Worm (Caenorhabditis elegans) whole organism, L1 larva: ENCODE data around the gene B0361.11.

Source experiments
- C04F5.9 ChIP-seq: sonication (generic microtip); optimal IDR thresholded peaks from 2 replicates; lab custom pipeline; 2016; ENCODE audit warnings: missing genetic modification characterization, missing compliant biosample characterization
- C16A3.4 ChIP-seq: fragments of 150-350 bp; optimal IDR thresholded peaks from 2 replicates; lab custom pipeline; 2014; ENCODE audit warnings: missing biosample characterization, missing genetic modification characterization
- Y116A8C.19 ChIP-seq: sonication (generic microtip); optimal IDR thresholded peaks from 2 replicates; lab custom pipeline; 2016; ENCODE audit warnings: missing compliant biosample characterization, missing genetic modification characterization, borderline replicate concordance
- alr-1 ChIP-seq: fragments of 200-800 bp; sonication (Bioruptor generic); optimal IDR thresholded peaks from 2 replicates; lab custom pipeline; 2018; ENCODE audit warnings: borderline replicate concordance, mild to moderate bottlenecking, missing genetic modification characterization, missing compliant biosample characterization
- aly-2 ChIP-seq: fragments of 150-350 bp; optimal IDR thresholded peaks from 2 replicates; lab custom pipeline; 2014; ENCODE audit warnings: missing biosample characterization, missing genetic modification characterization
- ama-1 ChIP-seq: fragments of 150-350 bp; optimal IDR thresholded peaks from 2 replicates; lab custom pipeline; 2014
- ceh-8 ChIP-seq: fragments of 200-800 bp; sonication (Bioruptor generic); optimal IDR thresholded peaks from 2 replicates; lab custom pipeline; 2018; ENCODE audit warnings: mild to moderate bottlenecking, missing genetic modification characterization, moderate library complexity, missing compliant biosample characterization
- ceh-90 ChIP-seq: sonication (generic microtip); optimal IDR thresholded peaks from 2 replicates; lab custom pipeline; 2016; ENCODE audit warnings: missing genetic modification characterization, missing compliant biosample characterization
- ces-1 ChIP-seq: fragments of 150-350 bp; optimal IDR thresholded peaks from 2 replicates; lab custom pipeline; 2014; ENCODE audit warnings: missing biosample characterization, missing genetic modification reagents, missing genetic modification characterization
- dpl-1 ChIP-seq, 3 experiments: fragments of 150-350 bp in 2 of 3; sonication (generic microtip) in 1 of 3; optimal IDR thresholded peaks; 2 replicates each; lab custom pipeline; 2014 to 2017; ENCODE audit warnings: missing biosample characterization in 3 of 3, missing genetic modification characterization in 3 of 3, missing genetic modification reagents in 3 of 3
- dsc-1 ChIP-seq: sonication (generic microtip); optimal IDR thresholded peaks from 2 replicates; lab custom pipeline; 2016; ENCODE audit warnings: mild to moderate bottlenecking, missing genetic modification characterization, missing compliant biosample characterization
- efl-1 ChIP-seq, 4 experiments: fragments of 150-350 bp; optimal IDR thresholded peaks in 3 of 4; peaks in 1 of 4; 1 replicate in 1 of 4; 2 replicates in 3 of 4; lab custom pipeline; 2014; ENCODE audit warnings: missing biosample characterization in 2 of 4, missing genetic modification characterization in 2 of 4, missing genetic modification reagents in 2 of 4
- efl-3 ChIP-seq: fragments of 200-800 bp; sonication (Bioruptor generic); optimal IDR thresholded peaks from 2 replicates; lab custom pipeline; 2018; ENCODE audit warnings: mild to moderate bottlenecking, missing genetic modification characterization, missing compliant biosample characterization
- egl-27 ChIP-seq, 2 experiments: fragments of 150-350 bp in 1 of 2; sonication (generic microtip); optimal IDR thresholded peaks; 3 replicates each; lab custom pipeline; 2017 to 2018; ENCODE audit warnings: missing biosample characterization in 2 of 2, missing genetic modification characterization in 2 of 2, missing genetic modification reagents in 2 of 2
- elt-2 ChIP-seq: sonication (generic microtip); optimal IDR thresholded peaks from 2 replicates; lab custom pipeline; 2016; ENCODE audit warnings: missing genetic modification characterization, mild to moderate bottlenecking, inconsistent platforms, missing compliant biosample characterization, missing genetic modification reagents
- elt-3 ChIP-seq, 6 experiments: fragments of 150-350 bp in 1 of 6; sonication (generic microtip); optimal IDR thresholded peaks; 2 replicates each; lab custom pipeline; 2017 to 2018; ENCODE audit warnings: missing biosample characterization in 6 of 6, missing genetic modification characterization in 6 of 6, inconsistent platforms in 1 of 6
- ets-5 ChIP-seq: fragments of 200-800 bp; sonication (Bioruptor generic); IDR thresholded peaks from 2 replicates; pipeline ENCODE4 v1.3.6; 2022; ENCODE audit warnings: missing genetic modification characterization, missing compliant biosample characterization
- grh-1 ChIP-seq: fragments of 200-800 bp; sonication (Bioruptor generic); IDR thresholded peaks from 2 replicates; pipeline ENCODE4 v1.3.6; 2022; ENCODE audit warnings: missing genetic modification reagents, missing genetic modification characterization, missing compliant biosample characterization
- hlh-4 ChIP-seq: sonication (generic microtip); optimal IDR thresholded peaks from 2 replicates; lab custom pipeline; 2016; ENCODE audit warnings: mild to moderate bottlenecking, missing genetic modification characterization, missing compliant biosample characterization
- hpl-2 ChIP-seq: fragments of 150-350 bp; optimal IDR thresholded peaks from 2 replicates; lab custom pipeline; 2014; ENCODE audit warnings: missing biosample characterization, missing genetic modification reagents, missing genetic modification characterization
- irx-1 ChIP-seq: sonication (generic microtip); optimal IDR thresholded peaks from 2 replicates; lab custom pipeline; 2016; ENCODE audit warnings: missing genetic modification characterization, missing compliant biosample characterization
- lin-13 ChIP-seq: fragments of 150-350 bp; optimal IDR thresholded peaks from 2 replicates; lab custom pipeline; 2014; ENCODE audit warnings: missing biosample characterization, missing genetic modification reagents, missing genetic modification characterization
- lin-35 ChIP-seq, 2 experiments: fragments of 150-350 bp; optimal IDR thresholded peaks; 2 replicates each; lab custom pipeline; 2014; ENCODE audit warnings: missing biosample characterization in 2 of 2, missing genetic modification characterization in 2 of 2, missing genetic modification reagents in 2 of 2
- mab-9 ChIP-seq: fragments of 200-800 bp; sonication (Bioruptor generic); IDR thresholded peaks from 2 replicates; pipeline ENCODE4 v1.3.6; 2022; ENCODE audit warnings: missing genetic modification reagents, missing genetic modification characterization, missing compliant biosample characterization
- mdl-1 ChIP-seq, 2 experiments: fragments of 150-350 bp; optimal IDR thresholded peaks; 2 replicates each; lab custom pipeline; 2014 to 2017; ENCODE audit warnings: missing biosample characterization in 2 of 2, missing genetic modification characterization in 2 of 2, inconsistent platforms in 1 of 2
- mef-2 ChIP-seq: fragments of 150-350 bp; optimal IDR thresholded peaks from 2 replicates; lab custom pipeline; 2014; ENCODE audit warnings: missing biosample characterization, missing genetic modification characterization
- mep-1 ChIP-seq: fragments of 150-350 bp; optimal IDR thresholded peaks from 2 replicates; lab custom pipeline; 2014; ENCODE audit warnings: missing biosample characterization, missing genetic modification characterization
- nhr-11 ChIP-seq: fragments of 150-350 bp; optimal IDR thresholded peaks from 2 replicates; lab custom pipeline; 2014; ENCODE audit warnings: missing biosample characterization, missing genetic modification characterization
- nhr-12 ChIP-seq: sonication (generic microtip); optimal IDR thresholded peaks from 2 replicates; lab custom pipeline; 2017; ENCODE audit warnings: missing biosample characterization, missing genetic modification characterization
- nhr-19 ChIP-seq: fragments of 200-800 bp; sonication (Bioruptor generic); conservative IDR thresholded peaks from 2 replicates; pipeline ENCODE4 v1.3.6; 2022; ENCODE audit warnings: missing genetic modification characterization, missing compliant biosample characterization
- nhr-20 ChIP-seq: sonication (generic microtip); optimal IDR thresholded peaks from 2 replicates; lab custom pipeline; 2016; ENCODE audit warnings: mild to moderate bottlenecking, missing genetic modification characterization, missing compliant biosample characterization
- nhr-237 ChIP-seq: fragments of 150-350 bp; optimal IDR thresholded peaks from 2 replicates; lab custom pipeline; 2014; ENCODE audit warnings: missing biosample characterization, missing genetic modification characterization
- nhr-28 ChIP-seq: fragments of 150-350 bp; optimal IDR thresholded peaks from 2 replicates; lab custom pipeline; 2014; ENCODE audit warnings: missing biosample characterization, missing genetic modification characterization
- nhr-76 ChIP-seq: sonication (generic microtip); optimal IDR thresholded peaks from 2 replicates; lab custom pipeline; 2017; ENCODE audit warnings: missing biosample characterization, missing genetic modification characterization
- nhr-77 ChIP-seq: fragments of 150-350 bp; optimal IDR thresholded peaks from 2 replicates; lab custom pipeline; 2014; ENCODE audit warnings: missing biosample characterization, missing genetic modification characterization
- nhr-84 ChIP-seq: sonication (generic microtip); optimal IDR thresholded peaks from 2 replicates; lab custom pipeline; 2017; ENCODE audit warnings: missing biosample characterization, missing genetic modification characterization
- nhr-85 ChIP-seq: sonication (generic microtip); peaks from one replicate; lab custom pipeline; 2016; ENCODE audit warnings: missing genetic modification characterization, inconsistent platforms, missing compliant biosample characterization
- nhr-90 ChIP-seq: sonication (generic microtip); optimal IDR thresholded peaks from 2 replicates; lab custom pipeline; 2016; ENCODE audit warnings: mild to moderate bottlenecking, missing genetic modification characterization, missing compliant biosample characterization; ENCODE audit not compliant: poor library complexity
- pqm-1 ChIP-seq: sonication (generic microtip); optimal IDR thresholded peaks from 3 replicates; lab custom pipeline; 2017; ENCODE audit warnings: missing biosample characterization, missing genetic modification characterization
- rnt-1 ChIP-seq: sonication (generic microtip); optimal IDR thresholded peaks from 2 replicates; lab custom pipeline; 2016; ENCODE audit warnings: mild to moderate bottlenecking, missing genetic modification characterization, moderate library complexity, missing compliant biosample characterization
- snpc-4 ChIP-seq: fragments of 150-350 bp; optimal IDR thresholded peaks from 2 replicates; lab custom pipeline; 2014; ENCODE audit warnings: missing biosample characterization, missing genetic modification characterization
- snu-23 ChIP-seq: sonication (generic microtip); optimal IDR thresholded peaks from 2 replicates; lab custom pipeline; 2016; ENCODE audit warnings: missing genetic modification characterization, missing compliant biosample characterization
- sox-4 ChIP-seq: sonication (generic microtip); optimal IDR thresholded peaks from 2 replicates; lab custom pipeline; 2016; ENCODE audit warnings: missing genetic modification characterization, missing compliant biosample characterization
- sptf-1 ChIP-seq: fragments of 150-350 bp; optimal IDR thresholded peaks from 2 replicates; lab custom pipeline; 2014; ENCODE audit warnings: missing biosample characterization, missing genetic modification characterization
- swsn-7 ChIP-seq: sonication (generic microtip); optimal IDR thresholded peaks from 2 replicates; lab custom pipeline; 2016; ENCODE audit warnings: missing genetic modification characterization, missing compliant biosample characterization
- tlp-1 ChIP-seq: fragments of 150-350 bp; optimal IDR thresholded peaks from 2 replicates; lab custom pipeline; 2014; ENCODE audit warnings: missing biosample characterization, missing genetic modification characterization
- unc-130 ChIP-seq: fragments of 150-350 bp; optimal IDR thresholded peaks from 2 replicates; lab custom pipeline; 2017; ENCODE audit warnings: missing biosample characterization, missing genetic modification characterization, inconsistent platforms
- unc-62 ChIP-seq: fragments of 150-350 bp; optimal IDR thresholded peaks from 2 replicates; lab custom pipeline; 2014; ENCODE audit warnings: missing biosample characterization, missing genetic modification reagents, missing genetic modification characterization
- unc-98 ChIP-seq: fragments of 200-800 bp; sonication (Bioruptor generic); IDR thresholded peaks from 2 replicates; pipeline ENCODE4 v1.3.6; 2022; ENCODE audit warnings: missing genetic modification characterization, missing compliant biosample characterization
- vab-15 ChIP-seq: sonication (generic microtip); optimal IDR thresholded peaks from 2 replicates; lab custom pipeline; 2017; ENCODE audit warnings: missing genotype, mild to moderate bottlenecking, missing genetic modification characterization, missing compliant biosample characterization
- xbp-1 ChIP-seq: sonication (generic microtip); optimal IDR thresholded peaks from 2 replicates; lab custom pipeline; 2016; ENCODE audit warnings: missing genetic modification characterization, missing compliant biosample characterization
- zag-1 ChIP-seq: fragments of 150-350 bp; optimal IDR thresholded peaks from 2 replicates; lab custom pipeline; 2014; ENCODE audit warnings: missing biosample characterization, missing genetic modification characterization
- zip-4 ChIP-seq: fragments of 200-800 bp; sonication (Bioruptor generic); optimal IDR thresholded peaks from 2 replicates; lab custom pipeline; 2018; ENCODE audit warnings: mild to moderate bottlenecking, missing genetic modification characterization, moderate library complexity, missing compliant biosample characterization
- ztf-11 ChIP-seq, 2 experiments: sonication (generic microtip); optimal IDR thresholded peaks; 2 replicates each; lab custom pipeline; 2016 to 2017; ENCODE audit warnings: missing genetic modification characterization in 2 of 2, missing biosample characterization in 1 of 2, missing compliant biosample characterization in 1 of 2

Gene B0361.11

DNA sequence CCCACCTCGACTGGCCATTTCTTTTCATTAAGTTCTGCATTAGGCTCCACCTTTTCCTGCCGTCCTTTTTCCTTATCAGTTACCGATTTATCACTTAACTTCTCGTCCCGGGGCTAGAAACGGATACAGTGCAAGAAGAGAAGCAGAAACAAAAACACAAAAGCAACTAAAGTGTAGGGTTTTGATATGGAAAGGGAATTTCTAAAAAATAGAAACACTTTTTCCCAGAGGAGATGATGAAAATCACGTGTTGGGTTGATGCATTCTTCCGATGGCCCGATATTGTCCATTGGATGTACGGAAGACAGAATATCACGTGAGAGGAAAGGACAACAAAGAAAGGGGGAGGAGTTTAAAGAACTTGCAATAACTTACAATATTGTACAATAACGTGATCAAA, 4.6 kb upstream of the B0361.11 start (continued):
- TF ChIP-seq hlh-4 (tag; lab: Kevin White, UChicago) (no peak), nhr-85 (tag; lab: Kevin White, UChicago) (peak; percentile 96), efl-1 (optimal IDR thresholded peaks at IDR 0.05; lab: Kevin White, UChicago) (peak; percentile 2 to 53), efl-1 (GFP tag; optimal IDR thresholded peaks at IDR 0.05 in 1 of 2; lab: Kevin White, UChicago) (peak; percentile 24 to 95), zag-1 (tag; lab: Kevin White, UChicago) (no peak), Y116A8C.19 (no peak), snu-23 (GFP tag; lab: Kevin White, UChicago) (peak; percentile 77), mef-2 (no peak), zip-4 (GFP tag; lab: Kevin White, UChicago) (no peak), xbp-1 (tag; lab: Kevin White, UChicago) (peak; percentile 40), unc-62 (GFP tag; lab: Kevin White, UChicago) (no peak), elt-3 (tag; optimal IDR thresholded peaks at IDR 0.05; lab: Kevin White, UChicago) (peak in 5 of 6 experiments; percentile 27 to 94 (median 77)), ama-1 (lab: Kevin White, UChicago) (no peak), nhr-77 (tag; lab: Kevin White, UChicago) (no peak), efl-3 (no peak), C16A3.4 (tag; lab: Kevin White, UChicago) (peak; percentile 21), sptf-1 (tag; lab: Kevin White, UChicago) (no peak), nhr-237 (no peak), pqm-1 (tag; lab: Kevin White, UChicago) (no peak), nhr-76 (tag; lab: Kevin White, UChicago) (no peak), rnt-1 (tag; lab: Kevin White, UChicago) (peak; percentile 27), mdl-1 (tag; optimal IDR thresholded peaks at IDR 0.05; lab: Kevin White, UChicago) (peak in 1 of 2 experiments; percentile 84), egl-27 (tag; optimal IDR thresholded peaks at IDR 0.05; lab: Kevin White, UChicago) (no peak), irx-1 (peak; percentile 21), unc-98 (no peak), dpl-1 (GFP tag; optimal IDR thresholded peaks at IDR 0.05; lab: Kevin White, UChicago) (peak in 2 of 3 experiments; percentile 53 to 64), grh-1 (peak; percentile 53), ces-1 (GFP tag; lab: Kevin White, UChicago) (no peak), mep-1 (peak; percentile 82), lin-13 (GFP tag; lab: Kevin White, UChicago) (peak; percentile 46), nhr-28 (no peak), nhr-12 (no peak), alr-1 (tag; lab: Kevin White, UChicago) (no peak), vab-15 (tag; lab: Kevin White, UChicago) (no peak), mab-9 (no peak), swsn-7 (tag; lab: Kevin White, UChicago) (peak; percentile 37), nhr-84 (tag; lab: Kevin White, UChicago) (no peak), lin-35 (GFP tag; optimal IDR thresholded peaks at IDR 0.05; lab: Kevin White, UChicago) (peak in 1 of 2 experiments; percentile 79), ets-5 (GFP tag; lab: Robert Waterston, UW) (no peak), hpl-2 (GFP tag; lab: Kevin White, UChicago) (no peak), tlp-1 (tag; lab: Kevin White, UChicago) (no peak), dsc-1 (tag; lab: Kevin White, UChicago) (no peak), unc-130 (tag; lab: Kevin White, UChicago) (peak; percentile 77), snpc-4 (tag; lab: Kevin White, UChicago) (no peak), C04F5.9 (tag; lab: Kevin White, UChicago) (no peak), nhr-90 (tag; lab: Kevin White, UChicago) (peak; percentile 82), ceh-8 (no peak), sox-4 (tag; lab: Kevin White, UChicago) (no peak), ceh-90 (tag; lab: Kevin White, UChicago) (no peak), nhr-20 (tag; lab: Kevin White, UChicago) (peak; percentile 97), nhr-11 (tag; lab: Kevin White, UChicago) (no peak), aly-2 (no peak), nhr-19 (GFP tag; lab: Robert Waterston, UW) (peak; percentile 79), ztf-11 (tag; optimal IDR thresholded peaks at IDR 0.05; lab: Kevin White, UChicago) (no peak), elt-2 (tag; lab: Kevin White, UChicago) (no peak)
